Fruit fly (Drosophila melanogaster) S2 (cell line): ENCODE data around the gene aralar1.

Experiments used
- CG8478 ChIP-seq: fragments of >200 bp; optimal IDR thresholded peaks from 2 replicates; lab custom pipeline; 2018
- CTCF ChIP-seq, 2 experiments: fragments of >200 bp; optimal IDR thresholded peaks; 2 replicates each; lab custom pipeline; 2018

DNA sequence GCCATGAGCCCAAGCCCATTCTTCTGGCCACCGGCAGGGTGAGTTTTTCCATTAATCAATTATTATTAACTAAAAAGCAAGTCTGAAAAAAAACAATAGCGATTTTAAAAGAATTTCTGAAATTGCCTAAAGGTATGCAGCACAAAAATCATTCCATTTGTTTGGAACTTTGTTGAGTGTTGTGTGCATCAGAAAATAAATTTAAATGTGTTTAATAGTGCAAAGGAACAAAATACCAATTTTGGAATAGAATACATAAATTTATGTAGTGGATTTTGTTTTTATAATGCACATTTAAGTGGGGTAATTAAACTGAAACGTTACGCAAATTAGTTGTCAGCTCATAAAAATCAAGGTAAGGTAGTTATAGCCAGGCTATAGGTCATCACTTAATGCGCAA is 8.6 kb upstream of the aralar1 start:
- TF ChIP-seq CG8478 (lab: Kevin White, UChicago) (no peak), CTCF (optimal IDR thresholded peaks at IDR 0.05; lab: Kevin White, UChicago) (no peak)
